Worm (Caenorhabditis elegans): ENCODE measurements around the gene F41G3.21.

F41G3.21 gene

DNA sequence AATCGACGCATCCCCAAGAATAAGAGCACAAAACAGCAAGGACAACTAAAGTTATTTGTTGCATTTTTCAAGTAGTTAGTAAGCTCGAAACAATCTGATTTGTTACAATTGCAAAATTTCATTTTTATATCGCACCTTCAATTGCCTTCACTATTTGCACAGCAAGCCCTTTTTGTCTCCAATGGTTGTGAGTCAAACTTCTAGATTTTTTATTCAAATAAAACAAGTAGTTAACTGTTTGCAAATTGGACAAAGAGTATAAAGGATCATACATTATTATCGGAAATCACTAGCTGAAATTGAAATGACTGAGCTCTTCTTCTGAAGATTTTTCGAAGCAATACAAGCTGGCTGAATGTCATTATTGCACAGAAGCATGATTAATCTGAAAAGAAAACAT lies at the start of gene F41G3.21:
F41G3.21 (minus strand) TSS at position 101 of the 400 bp plus-strand sequence.
- TF ChIP-seq cnd-1 (tag; optimal IDR thresholded peaks at IDR 0.05) (no peak), ceh-39 (tag; optimal IDR thresholded peaks at IDR 0.05) (no peak), sptf-1 (tag; optimal IDR thresholded peaks at IDR 0.05) (no peak), nhr-28 (tag; optimal IDR thresholded peaks at IDR 0.05) (no peak), ceh-83 (GFP tag; optimal IDR thresholded peaks at IDR 0.05) (no peak), unc-120 (tag; optimal IDR thresholded peaks at IDR 0.05; ENCODE audit: poor library complexity, severe bottlenecking) (no peak), snpc-4 (tag; optimal IDR thresholded peaks at IDR 0.05) (no peak), ceh-43 (GFP tag; optimal IDR thresholded peaks at IDR 0.05) (no peak), sem-2 (GFP tag; optimal IDR thresholded peaks at IDR 0.05) (no peak), hlh-1 (tag; optimal IDR thresholded peaks at IDR 0.05) (no peak), elt-3 (tag; optimal IDR thresholded peaks at IDR 0.05) (no peak), nhr-2 (tag; optimal IDR thresholded peaks at IDR 0.05) (no peak), bed-3 (GFP tag; optimal IDR thresholded peaks at IDR 0.05) (no peak), tbx-8 (GFP tag; optimal IDR thresholded peaks at IDR 0.05) (no peak)

DNA sequence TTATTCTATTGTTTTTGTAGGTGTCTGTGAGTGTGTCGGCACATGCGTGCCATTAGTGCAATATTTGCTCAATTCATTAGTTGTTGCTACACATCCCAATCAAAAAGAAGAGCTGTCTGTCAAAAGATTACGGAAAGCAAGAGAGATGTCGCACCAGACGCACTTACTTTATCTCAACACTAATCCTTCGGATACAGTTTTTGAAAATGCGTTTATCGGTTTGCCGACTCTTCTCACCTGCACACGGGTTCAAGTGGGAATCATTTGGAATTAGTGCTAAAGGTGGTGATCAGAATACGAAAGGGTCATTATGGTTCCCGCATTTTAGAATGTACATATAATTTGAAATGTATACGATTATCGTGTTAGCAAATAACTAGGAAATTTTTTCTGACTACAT lies 48.5 kb upstream of the F41G3.21 start:
- no peak for TF ChIP-seq M03D4.4 (tag; optimal IDR thresholded peaks at IDR 0.05)
- no peak for TF ChIP-seq nhr-237 (tag; optimal IDR thresholded peaks at IDR 0.05)
- TF ChIP-seq nhr-2 (tag; optimal IDR thresholded peaks at IDR 0.05): peak; percentile 53
- no peak for TF ChIP-seq pha-4 (tag; optimal IDR thresholded peaks at IDR 0.05)

DNA sequence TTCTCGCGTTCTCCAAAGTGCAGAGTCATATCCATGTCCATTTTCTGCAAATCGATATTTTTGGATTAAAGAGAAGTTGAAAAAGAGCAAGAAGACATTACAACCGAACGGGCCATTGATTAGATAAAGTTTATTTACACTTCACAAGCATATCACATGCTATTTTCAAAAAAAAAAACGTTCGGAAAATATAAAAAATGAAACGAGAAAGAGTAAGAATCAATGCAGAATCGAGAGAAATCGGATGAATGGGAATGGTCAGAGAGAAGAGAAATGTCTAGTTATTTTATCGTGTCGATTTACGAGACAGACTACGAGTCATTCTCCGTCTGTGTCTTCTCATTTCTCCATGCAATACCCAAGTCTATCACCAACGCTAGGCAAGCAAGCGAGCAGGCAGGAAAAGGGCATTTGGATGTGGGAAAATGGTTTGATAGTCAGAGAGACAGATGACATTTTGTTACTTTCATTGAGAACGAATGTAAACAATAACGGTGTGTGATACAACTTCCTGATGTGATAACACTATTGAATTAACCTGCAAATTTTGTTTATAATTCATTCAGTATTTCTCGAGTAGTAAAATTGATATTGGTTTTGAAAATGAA lies 47.5 kb upstream of the F41G3.21 start, which contains the start of gene F31E8.4:
F31E8.4 (minus strand) TSS at position 51 of the 608 bp plus-strand sequence.
- TF ChIP-seq cnd-1 (tag; optimal IDR thresholded peaks at IDR 0.05) (no peak), sptf-1 (tag; optimal IDR thresholded peaks at IDR 0.05) (no peak), mab-5 (tag; optimal IDR thresholded peaks at IDR 0.05) (no peak), ces-1 (GFP tag; optimal IDR thresholded peaks at IDR 0.05) (no peak), nhr-76 (tag; optimal IDR thresholded peaks at IDR 0.05) (no peak), drap-1 (GFP tag; optimal IDR thresholded peaks at IDR 0.05) (no peak), nhr-237 (tag; optimal IDR thresholded peaks at IDR 0.05) (no peak), lsy-2 (tag; optimal IDR thresholded peaks at IDR 0.05) (no peak), elt-3 (tag; optimal IDR thresholded peaks at IDR 0.05) (no peak), mep-1 (tag; optimal IDR thresholded peaks at IDR 0.05) (no peak), unc-39 (tag; optimal IDR thresholded peaks at IDR 0.05) (no peak), nhr-2 (tag; optimal IDR thresholded peaks at IDR 0.05) (no peak), mls-2 (tag; optimal IDR thresholded peaks at IDR 0.05) (no peak), elt-1 (tag; optimal IDR thresholded peaks at IDR 0.05; ENCODE audit: borderline replicate concordance, insufficient read depth) (no peak), lin-13 (tag; optimal IDR thresholded peaks at IDR 0.05) (no peak), snpc-4 (tag; optimal IDR thresholded peaks at IDR 0.05) (no peak), M03D4.4 (tag; optimal IDR thresholded peaks at IDR 0.05) (no peak), ceh-39 (tag; optimal IDR thresholded peaks at IDR 0.05) (no peak)

DNA sequence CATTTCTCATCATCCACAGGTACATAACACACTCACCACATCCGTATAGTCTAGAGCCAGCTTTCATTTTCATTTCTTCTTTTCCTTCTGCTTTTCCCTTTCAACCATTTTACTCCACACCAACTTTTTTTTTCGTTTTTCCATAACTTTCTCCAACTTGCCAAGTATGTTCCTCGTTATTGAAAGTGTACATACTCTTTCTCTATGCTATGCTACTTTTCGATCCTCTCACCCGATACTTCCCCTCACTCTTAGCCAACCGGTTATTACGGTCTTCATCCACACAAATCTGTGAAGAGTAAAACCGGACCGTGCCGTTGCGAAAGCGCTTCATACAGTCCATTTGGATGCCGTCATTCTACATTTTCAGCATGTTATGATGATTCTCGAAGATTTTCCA lies 39.1 kb upstream of the F41G3.21 start, which contains the start of gene T13C2.2:
T13C2.2 (plus strand) TSS at position 301 of the 400 bp plus-strand sequence.
- TF ChIP-seq elt-1 (tag; optimal IDR thresholded peaks at IDR 0.05; ENCODE audit: borderline replicate concordance, insufficient read depth) (no peak), elt-3 (tag; optimal IDR thresholded peaks at IDR 0.05) (no peak), ces-1 (GFP tag; optimal IDR thresholded peaks at IDR 0.05) (no peak), mep-1 (tag; optimal IDR thresholded peaks at IDR 0.05) (no peak), unc-120 (tag; optimal IDR thresholded peaks at IDR 0.05; ENCODE audit: poor library complexity, severe bottlenecking) (no peak), bed-3 (GFP tag; optimal IDR thresholded peaks at IDR 0.05) (no peak), hlh-1 (tag; optimal IDR thresholded peaks at IDR 0.05) (no peak), ceh-83 (GFP tag; optimal IDR thresholded peaks at IDR 0.05) (no peak), nhr-12 (tag; optimal IDR thresholded peaks at IDR 0.05) (no peak), cnd-1 (tag; optimal IDR thresholded peaks at IDR 0.05) (no peak)

DNA sequence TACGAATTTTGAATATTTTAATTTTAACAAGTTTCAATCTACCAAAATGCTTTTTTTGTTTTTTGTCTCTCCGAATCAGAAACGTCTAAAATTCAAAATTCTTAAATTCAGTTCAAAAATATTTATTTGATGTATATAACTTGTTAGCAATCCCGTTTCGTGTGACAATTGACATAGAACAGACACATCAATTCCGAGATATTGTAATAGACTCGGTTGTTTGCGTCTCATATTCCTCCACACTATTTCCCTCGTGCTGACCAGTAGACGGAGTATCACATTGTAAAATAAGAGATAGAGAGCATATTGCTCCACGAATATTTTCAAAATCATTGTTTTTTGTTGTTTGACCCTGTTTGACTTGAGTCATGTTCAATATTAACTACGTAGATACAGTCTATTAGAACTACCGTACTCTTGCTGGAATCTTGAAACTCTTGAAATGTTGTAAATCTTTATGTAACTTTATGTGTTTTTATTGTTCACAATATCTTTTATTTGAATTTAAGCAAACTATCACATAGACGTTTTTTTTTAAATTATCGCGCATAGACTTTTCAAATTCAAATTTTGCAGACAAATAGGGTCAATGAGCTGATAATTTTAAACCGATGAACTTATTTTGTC lies 36.0 kb upstream of the F41G3.21 start, which contains the start of gene T13C2.3:
T13C2.3 (plus strand) TSS at position 577 of the 627 bp plus-strand sequence.
- TF ChIP-seq ceh-83 (GFP tag; optimal IDR thresholded peaks at IDR 0.05): no peak
- TF ChIP-seq sptf-1 (tag; optimal IDR thresholded peaks at IDR 0.05): no peak
- no peak for TF ChIP-seq pha-4 (tag; optimal IDR thresholded peaks at IDR 0.05)
- no peak for TF ChIP-seq nhr-2 (tag; optimal IDR thresholded peaks at IDR 0.05)
- no peak for TF ChIP-seq M03D4.4 (tag; optimal IDR thresholded peaks at IDR 0.05)
- TF ChIP-seq hlh-1 (tag; optimal IDR thresholded peaks at IDR 0.05): peak; percentile 66
- peak; percentile 51 for TF ChIP-seq unc-62 (GFP tag; optimal IDR thresholded peaks at IDR 0.05)
